Fruit fly (Drosophila melanogaster) whole organism, prepupa: Measurements from ENCODE around the gene Miro.

ENCODE experiments used
- Blimp-1 ChIP-seq: fragments of 200-800 bp; sonication (Bioruptor generic); optimal IDR thresholded peaks from 3 replicates; lab custom pipeline; 2017; ENCODE audit warnings: missing biosample characterization, missing genetic modification characterization, mild to moderate bottlenecking, moderate library complexity, missing genetic modification reagents
- CG10631 ChIP-seq: fragments of 200-800 bp; sonication (Bioruptor generic); optimal IDR thresholded peaks from 2 replicates; lab custom pipeline; 2016; ENCODE audit warnings: missing biosample characterization, missing genetic modification characterization
- CG10669 ChIP-seq: fragments of 200-800 bp; sonication (Bioruptor generic); optimal IDR thresholded peaks from 3 replicates; lab custom pipeline; 2018; ENCODE audit warnings: missing biosample characterization, mild to moderate bottlenecking, missing genetic modification characterization, moderate library complexity
- CG11294 ChIP-seq: fragments of 200-800 bp; sonication (Bioruptor generic); IDR thresholded peaks from 2 replicates; pipeline ENCODE4 v1.3.6; 2022; ENCODE audit warnings: missing biosample characterization, missing genetic modification characterization
- CG15336 ChIP-seq: fragments of 200-800 bp; sonication (Bioruptor generic); IDR thresholded peaks from 2 replicates; pipeline ENCODE4 v1.3.6; 2022; ENCODE audit warnings: missing biosample characterization, missing genetic modification characterization
- CG1621 ChIP-seq: fragments of 200-800 bp; sonication (Bioruptor generic); optimal IDR thresholded peaks from 3 replicates; lab custom pipeline; 2018; ENCODE audit warnings: missing biosample characterization, mild to moderate bottlenecking, missing genetic modification characterization
- CG16779 ChIP-seq: fragments of 200-800 bp; sonication (Bioruptor generic); optimal IDR thresholded peaks from 3 replicates; lab custom pipeline; 2017; ENCODE audit warnings: missing biosample characterization, mild to moderate bottlenecking, missing genetic modification characterization
- CG3032 ChIP-seq: fragments of 200-800 bp; optimal IDR thresholded peaks from 2 replicates; lab custom pipeline; 2019; ENCODE audit warnings: missing biosample characterization, mild to moderate bottlenecking, missing genetic modification characterization, moderate library complexity
- CG31627 ChIP-seq: fragments of 200-800 bp; sonication (Bioruptor generic); optimal IDR thresholded peaks from 3 replicates; lab custom pipeline; 2016; ENCODE audit warnings: missing biosample characterization, missing genetic modification characterization
- CG34406 ChIP-seq: fragments of 200-800 bp; sonication (Bioruptor generic); optimal IDR thresholded peaks from 3 replicates; lab custom pipeline; 2016; ENCODE audit warnings: missing biosample characterization, missing genetic modification characterization
- CG3919 ChIP-seq: fragments of 200-800 bp; sonication (Bioruptor generic); optimal IDR thresholded peaks from 3 replicates; lab custom pipeline; 2016; ENCODE audit warnings: missing biosample characterization, missing genetic modification characterization
- CG6163 ChIP-seq: fragments of 200-800 bp; sonication (Bioruptor generic); IDR thresholded peaks from 3 replicates; pipeline ENCODE4 v1.3.6; 2022; ENCODE audit warnings: missing biosample characterization, missing genetic modification characterization
- CG6276 ChIP-seq: fragments of 200-800 bp; sonication (Bioruptor generic); optimal IDR thresholded peaks from 2 replicates; lab custom pipeline; 2017; ENCODE audit warnings: missing biosample characterization, mild to moderate bottlenecking, missing genetic modification characterization
- CG6792 ChIP-seq: fragments of 200-800 bp; sonication (Bioruptor generic); optimal IDR thresholded peaks from 3 replicates; lab custom pipeline; 2016; ENCODE audit warnings: missing biosample characterization, missing genetic modification characterization
- CG6808 ChIP-seq: fragments of 200-800 bp; sonication (Bioruptor generic); optimal IDR thresholded peaks from 3 replicates; lab custom pipeline; 2017; ENCODE audit warnings: missing biosample characterization, missing genetic modification characterization, mild to moderate bottlenecking, moderate library complexity, missing genetic modification reagents
- CG6854 ChIP-seq: fragments of 200-800 bp; sonication (Bioruptor generic); optimal IDR thresholded peaks from 2 replicates; lab custom pipeline; 2017; ENCODE audit warnings: missing biosample characterization, mild to moderate bottlenecking, missing genetic modification characterization
- CG8119 ChIP-seq: fragments of 200-800 bp; sonication (Bioruptor generic); IDR thresholded peaks from 3 replicates; pipeline ENCODE4 v1.3.6; 2022; ENCODE audit warnings: missing biosample characterization, missing genetic modification characterization
- CG8319 ChIP-seq: fragments of 200-800 bp; sonication (Bioruptor generic); optimal IDR thresholded peaks from 3 replicates; lab custom pipeline; 2016; ENCODE audit warnings: missing biosample characterization, missing genetic modification characterization
- CG8632 ChIP-seq: fragments of 200-800 bp; sonication (Bioruptor generic); optimal IDR thresholded peaks from 3 replicates; lab custom pipeline; 2016; ENCODE audit warnings: missing biosample characterization, missing genetic modification characterization
- CG9139 ChIP-seq: fragments of 200-800 bp; sonication (Bioruptor generic); optimal IDR thresholded peaks from 3 replicates; lab custom pipeline; 2017; ENCODE audit warnings: missing biosample characterization, mild to moderate bottlenecking, missing genetic modification characterization
- Eip75B ChIP-seq: fragments of 200-800 bp; sonication (Bioruptor generic); optimal IDR thresholded peaks from 3 replicates; lab custom pipeline; 2016; ENCODE audit warnings: missing biosample characterization, missing genetic modification characterization
- Eip93F ChIP-seq: fragments of 200-800 bp; sonication (Bioruptor generic); optimal IDR thresholded peaks from 2 replicates; lab custom pipeline; 2016; ENCODE audit warnings: missing biosample characterization, mild to moderate bottlenecking, missing genetic modification characterization
- Ets21C ChIP-seq: fragments of 200-800 bp; sonication (Bioruptor generic); optimal IDR thresholded peaks from 3 replicates; lab custom pipeline; 2016; ENCODE audit warnings: missing biosample characterization, missing genetic modification characterization
- Ets96B ChIP-seq: fragments of 200-800 bp; optimal IDR thresholded peaks from 2 replicates; lab custom pipeline; 2019; ENCODE audit warnings: missing biosample characterization, mild to moderate bottlenecking, missing genetic modification characterization, moderate library complexity
- Gug ChIP-seq: fragments of 200-800 bp; sonication (Bioruptor generic); IDR thresholded peaks from 2 replicates; pipeline ENCODE4 v1.3.6; 2022; ENCODE audit warnings: missing biosample characterization, missing genetic modification characterization
- Hr38 ChIP-seq: sonication (Bioruptor generic); optimal IDR thresholded peaks from 2 replicates; lab custom pipeline; 2016; ENCODE audit warnings: missing biosample characterization, missing genetic modification characterization
- Hr39 ChIP-seq: fragments of 200-800 bp; sonication (Bioruptor generic); optimal IDR thresholded peaks from 2 replicates; lab custom pipeline; 2016; ENCODE audit warnings: missing biosample characterization, missing genetic modification characterization
- Hr4 ChIP-seq: fragments of 200-800 bp; sonication (Bioruptor generic); optimal IDR thresholded peaks from 3 replicates; lab custom pipeline; 2016; ENCODE audit warnings: missing biosample characterization, missing genetic modification characterization
- Lpt ChIP-seq: fragments of 200-800 bp; sonication (Bioruptor generic); optimal IDR thresholded peaks from 3 replicates; lab custom pipeline; 2016; ENCODE audit warnings: missing biosample characterization, missing genetic modification characterization
- Met ChIP-seq: fragments of 200-800 bp; sonication (Bioruptor generic); optimal IDR thresholded peaks from 3 replicates; lab custom pipeline; 2016; ENCODE audit warnings: missing biosample characterization, missing genetic modification characterization
- OdsH ChIP-seq: fragments of 200-800 bp; sonication (Bioruptor generic); optimal IDR thresholded peaks from 3 replicates; lab custom pipeline; 2016; ENCODE audit warnings: missing biosample characterization, missing genetic modification characterization
- Sox102F ChIP-seq: fragments of 200-800 bp; sonication (Bioruptor generic); optimal IDR thresholded peaks from 2 replicates; lab custom pipeline; 2016; ENCODE audit warnings: missing biosample characterization, mild to moderate bottlenecking, missing genetic modification characterization
- Sox15 ChIP-seq: fragments of 200-800 bp; sonication (Bioruptor generic); optimal IDR thresholded peaks from 3 replicates; lab custom pipeline; 2016; ENCODE audit warnings: missing biosample characterization, missing genetic modification characterization
- achi ChIP-seq: fragments of 200-800 bp; sonication (Bioruptor generic); optimal IDR thresholded peaks from 3 replicates; lab custom pipeline; 2016; ENCODE audit warnings: missing biosample characterization, missing genetic modification characterization
- acj6 ChIP-seq: fragments of 200-800 bp; sonication (Bioruptor generic); optimal IDR thresholded peaks from 3 replicates; lab custom pipeline; 2016; ENCODE audit warnings: missing biosample characterization, missing genetic modification characterization
- cyc ChIP-seq: fragments of 200-800 bp; sonication (Bioruptor generic); optimal IDR thresholded peaks from 3 replicates; lab custom pipeline; 2016; ENCODE audit warnings: missing biosample characterization, missing genetic modification characterization
- dac ChIP-seq: fragments of 200-800 bp; sonication (Bioruptor generic); optimal IDR thresholded peaks from 2 replicates; lab custom pipeline; 2017; ENCODE audit warnings: missing biosample characterization, mild to moderate bottlenecking, missing genetic modification characterization
- esn ChIP-seq: fragments of 200-800 bp; sonication (Bioruptor generic); optimal IDR thresholded peaks from 2 replicates; lab custom pipeline; 2016; ENCODE audit warnings: missing biosample characterization, mild to moderate bottlenecking, missing genetic modification characterization, moderate library complexity
- fd59A ChIP-seq: fragments of 200-800 bp; sonication (Bioruptor generic); optimal IDR thresholded peaks from 2 replicates; lab custom pipeline; 2017; ENCODE audit warnings: missing biosample characterization, mild to moderate bottlenecking, missing genetic modification characterization, missing genetic modification reagents
- fd85E ChIP-seq: fragments of 200-800 bp; sonication (Bioruptor generic); optimal IDR thresholded peaks from 3 replicates; lab custom pipeline; 2016; ENCODE audit warnings: missing biosample characterization, missing genetic modification characterization
- fkh ChIP-seq: fragments of 200-800 bp; sonication (Bioruptor generic); optimal IDR thresholded peaks from 3 replicates; lab custom pipeline; 2017; ENCODE audit warnings: missing biosample characterization, mild to moderate bottlenecking, missing genetic modification characterization, moderate library complexity
- lz ChIP-seq: fragments of 200-800 bp; sonication (Bioruptor generic); optimal IDR thresholded peaks from 3 replicates; lab custom pipeline; 2016; ENCODE audit warnings: missing biosample characterization, missing genetic modification characterization
- net ChIP-seq: fragments of 200-800 bp; sonication (Bioruptor generic); optimal IDR thresholded peaks from 3 replicates; lab custom pipeline; 2016; ENCODE audit warnings: missing biosample characterization, missing genetic modification characterization
- pdm3 ChIP-seq: fragments of 200-800 bp; sonication (Bioruptor generic); optimal IDR thresholded peaks from 3 replicates; lab custom pipeline; 2016; ENCODE audit warnings: missing biosample characterization, missing genetic modification characterization
- spab ChIP-seq: fragments of 200-800 bp; sonication (Bioruptor generic); optimal IDR thresholded peaks from 2 replicates; lab custom pipeline; 2017; ENCODE audit warnings: missing biosample characterization, mild to moderate bottlenecking, missing genetic modification characterization, missing genetic modification reagents
- ss ChIP-seq, 2 experiments: fragments of 200-800 bp; sonication (Bioruptor generic); optimal IDR thresholded peaks; 2 replicates in 1 of 2; 3 replicates in 1 of 2; lab custom pipeline; 2017 to 2018; ENCODE audit warnings: mild to moderate bottlenecking in 2 of 2, missing biosample characterization in 2 of 2, missing genetic modification characterization in 2 of 2, moderate library complexity in 1 of 2
- topi ChIP-seq: fragments of 200-800 bp; sonication (Bioruptor generic); optimal IDR thresholded peaks from 3 replicates; lab custom pipeline; 2016; ENCODE audit warnings: missing biosample characterization, missing genetic modification characterization

Gene Miro

dm6 chr3R:24024123-24024522, 14.5 kb downstream of the Miro start (continued):
- no peak for TF ChIP-seq Eip93F (GFP tag; lab: Kevin White, UChicago)
- TF ChIP-seq CG8319 (GFP tag; lab: Kevin White, UChicago): no peak
- TF ChIP-seq acj6: peak; percentile 31
- peak; percentile 22 for TF ChIP-seq net (GFP tag; lab: Kevin White, UChicago)
- peak; percentile 58 for TF ChIP-seq pdm3
- no peak for TF ChIP-seq fd85E (GFP tag; lab: Kevin White, UChicago)
- TF ChIP-seq Sox102F: no peak
- peak; percentile 23; the same call in 1 of the 2 replicates for TF ChIP-seq Gug (GFP tag; lab: Robert Waterston, UW)
- TF ChIP-seq CG16779 (tag; lab: Kevin White, UChicago): peak; percentile 13
- TF ChIP-seq OdsH: peak; percentile 43
- peak; percentile 35 for TF ChIP-seq spab
- no peak for TF ChIP-seq CG11294
- peak; percentile 42 for TF ChIP-seq CG3919 (GFP tag; lab: Kevin White, UChicago)
- peak; percentile 22 for TF ChIP-seq fd59A (GFP tag; lab: Kevin White, UChicago)
- TF ChIP-seq lz (GFP tag; lab: Kevin White, UChicago): no peak
- TF ChIP-seq Sox15: no peak
- TF ChIP-seq Blimp-1 (GFP tag; lab: Kevin White, UChicago): no peak
- peak; percentile 39 for TF ChIP-seq Eip75B
- peak; percentile 68 for TF ChIP-seq CG10669 (GFP tag; lab: Kevin White, UChicago)

dm6 chr3R:24021895-24022294, 16.8 kb downstream of the Miro start:
- TF ChIP-seq Gug (GFP tag; lab: Robert Waterston, UW) (no peak), dac (GFP tag; lab: Kevin White, UChicago) (no peak), CG16779 (tag; lab: Kevin White, UChicago) (no peak), cyc (no peak), Hr38 (GFP tag; lab: Kevin White, UChicago) (no peak)

dm6 chr3R:24017648-24018047, 21.0 kb downstream of the Miro start:
- TF ChIP-seq ss (GFP tag; optimal IDR thresholded peaks at IDR 0.05; lab: Kevin White, UChicago) (no peak), CG10631 (no peak), CG9139 (GFP tag; lab: Kevin White, UChicago) (no peak), esn (GFP tag; lab: Kevin White, UChicago) (no peak), fd85E (GFP tag; lab: Kevin White, UChicago) (no peak), CG34406 (GFP tag; lab: Kevin White, UChicago) (no peak), Hr38 (GFP tag; lab: Kevin White, UChicago) (no peak), Hr4 (GFP tag; lab: Kevin White, UChicago) (peak; percentile 76), Lpt (GFP tag; lab: Kevin White, UChicago) (no peak), cyc (no peak), CG11294 (no peak), Met (GFP tag; lab: Kevin White, UChicago) (no peak), CG6808 (GFP tag; lab: Kevin White, UChicago) (no peak), Gug (GFP tag; lab: Robert Waterston, UW) (no peak), Ets96B (tag; lab: Kevin White, UChicago) (no peak), acj6 (peak; percentile 11), fkh (GFP tag; lab: Kevin White, UChicago) (no peak), CG1621 (tag; lab: Kevin White, UChicago) (no peak), CG6276 (peak; percentile 36), achi (GFP tag; lab: Kevin White, UChicago) (no peak), CG3032 (no peak), CG10669 (GFP tag; lab: Kevin White, UChicago) (no peak), net (GFP tag; lab: Kevin White, UChicago) (no peak), CG8119 (GFP tag; lab: Robert Waterston, UW) (peak; percentile 44; the same call in 1 of the 3 replicates), Hr39 (no peak), Sox15 (no peak), CG8632 (GFP tag; lab: Kevin White, UChicago) (no peak), topi (no peak), CG6163 (GFP tag; lab: Robert Waterston, UW) (0 out of 3 replicates have a peak, but pooled peaks have one; percentile 25), Eip75B (no peak), CG31627 (GFP tag; lab: Kevin White, UChicago) (no peak), CG8319 (GFP tag; lab: Kevin White, UChicago) (no peak), CG6854 (GFP tag; lab: Kevin White, UChicago) (no peak), Ets21C (GFP tag; lab: Kevin White, UChicago) (no peak), CG15336 (GFP tag; lab: Robert Waterston, UW) (peak; percentile 42), CG6792 (no peak), Sox102F (no peak), Eip93F (GFP tag; lab: Kevin White, UChicago) (no peak), CG16779 (tag; lab: Kevin White, UChicago) (no peak)
